Fruit fly (Drosophila melanogaster) whole organism, embryonic: Measurements from ENCODE around the gene Sk2.
A peak's percentile ranks its signal among the peaks of the same experiment; 100 is the strongest.

ENCODE experiments used
- Ada2b ChIP-seq: fragments of 200-800 bp; sonication (Bioruptor generic); IDR thresholded peaks from 2 replicates; pipeline ENCODE4 v1.3.6; 2022; ENCODE audit warnings: missing biosample characterization, missing genetic modification characterization
- Antp ChIP-seq: fragments of 200-800 bp; sonication (Bioruptor generic); optimal IDR thresholded peaks from 3 replicates; lab custom pipeline; 2016; ENCODE audit warnings: missing biosample characterization, missing genetic modification characterization
- Bgb ChIP-seq: fragments of 200-800 bp; sonication (Bioruptor generic); IDR thresholded peaks from 2 replicates; pipeline ENCODE4 v1.3.6; 2022; ENCODE audit warnings: missing biosample characterization, missing genetic modification characterization; ENCODE audit not compliant: partially characterized antibody
- CG10267 ChIP-seq: fragments of 200-800 bp; sonication (Bioruptor generic); optimal IDR thresholded peaks from 2 replicates; lab custom pipeline; 2018; ENCODE audit warnings: missing biosample characterization, mild to moderate bottlenecking, missing genetic modification characterization, moderate library complexity
- CG10366 ChIP-seq: fragments of 200-800 bp; sonication (Bioruptor generic); IDR thresholded peaks from 2 replicates; pipeline ENCODE4 v1.3.6; 2022; ENCODE audit warnings: missing biosample characterization, missing genetic modification characterization
- CG10565 ChIP-seq: fragments of 200-800 bp; sonication (Bioruptor generic); optimal IDR thresholded peaks from 3 replicates; lab custom pipeline; 2016; ENCODE audit warnings: missing biosample characterization, mild to moderate bottlenecking, missing genetic modification characterization
- CG11085 ChIP-seq: fragments of 200-800 bp; sonication (Bioruptor generic); IDR thresholded peaks from 2 replicates; pipeline ENCODE4 v1.3.6; 2022; ENCODE audit warnings: missing biosample characterization, missing genetic modification characterization
- CG11695 ChIP-seq: fragments of 200-800 bp; sonication (Bioruptor generic); IDR thresholded peaks from 3 replicates; pipeline ENCODE4 v1.3.6; 2022; ENCODE audit warnings: missing biosample characterization, missing genetic modification characterization
- CG14710 ChIP-seq: fragments of 200-800 bp; sonication (Bioruptor generic); optimal IDR thresholded peaks from 3 replicates; lab custom pipeline; 2019; ENCODE audit warnings: missing biosample characterization, mild to moderate bottlenecking, missing genetic modification characterization, moderate library complexity
- CG16863 ChIP-seq: fragments of 200-800 bp; sonication (Bioruptor generic); optimal IDR thresholded peaks from 3 replicates; lab custom pipeline; 2016; ENCODE audit warnings: missing biosample characterization, missing genetic modification characterization
- CG17328 ChIP-seq: fragments of 200-800 bp; sonication (Bioruptor generic); IDR thresholded peaks from 2 replicates; pipeline ENCODE4 v1.3.6; 2022; ENCODE audit warnings: missing biosample characterization, missing genetic modification characterization
- CG2678 ChIP-seq: fragments of 200-800 bp; sonication (Bioruptor generic); optimal IDR thresholded peaks from 3 replicates; lab custom pipeline; 2019; ENCODE audit warnings: missing biosample characterization, mild to moderate bottlenecking, missing genetic modification characterization, moderate library complexity
- CG31441 ChIP-seq: fragments of 200-800 bp; sonication (Bioruptor generic); IDR thresholded peaks from 2 replicates; pipeline ENCODE4 v1.3.6; 2022; ENCODE audit warnings: missing biosample characterization, missing genetic modification characterization
- CG3838 ChIP-seq: fragments of 200-800 bp; sonication (Bioruptor generic); optimal IDR thresholded peaks from 3 replicates; lab custom pipeline; 2016; ENCODE audit warnings: missing biosample characterization, missing genetic modification characterization
- CG6813 ChIP-seq: fragments of 200-800 bp; sonication (Bioruptor generic); optimal IDR thresholded peaks from 2 replicates; lab custom pipeline; 2017; ENCODE audit warnings: missing biosample characterization, missing genetic modification characterization, mild to moderate bottlenecking, moderate library complexity, missing genetic modification reagents
- CG7839 ChIP-seq: fragments of 200-800 bp; sonication (Bioruptor generic); optimal IDR thresholded peaks from 3 replicates; lab custom pipeline; 2018; ENCODE audit warnings: missing biosample characterization, mild to moderate bottlenecking, missing genetic modification characterization, moderate library complexity
- CkIIα-i1 ChIP-seq: fragments of 200-800 bp; sonication (Bioruptor generic); IDR thresholded peaks from 2 replicates; pipeline ENCODE4 v1.3.6; 2022; ENCODE audit warnings: missing biosample characterization, missing genetic modification characterization
- CrebB ChIP-seq: fragments of 200-800 bp; sonication (Bioruptor generic); optimal IDR thresholded peaks from 3 replicates; lab custom pipeline; 2018; ENCODE audit warnings: missing biosample characterization, mild to moderate bottlenecking, missing genetic modification characterization
- Dbx ChIP-seq: fragments of 200-800 bp; sonication (Bioruptor generic); IDR thresholded peaks from 3 replicates; pipeline ENCODE4 v1.3.6; 2022; ENCODE audit warnings: missing biosample characterization, missing genetic modification characterization
- Fer1 ChIP-seq: fragments of 200-800 bp; sonication (Bioruptor generic); optimal IDR thresholded peaks from 2 replicates; lab custom pipeline; 2017; ENCODE audit warnings: missing biosample characterization, mild to moderate bottlenecking, missing genetic modification characterization
- H2.0 ChIP-seq: fragments of 200-800 bp; sonication (Bioruptor generic); IDR thresholded peaks from 2 replicates; pipeline ENCODE4 v1.3.6; 2022; ENCODE audit warnings: missing biosample characterization, missing genetic modification characterization
- HLH54F ChIP-seq: fragments of 200-800 bp; sonication (Bioruptor generic); optimal IDR thresholded peaks from 3 replicates; lab custom pipeline; 2016; ENCODE audit warnings: missing biosample characterization, missing genetic modification characterization
- Hr39 ChIP-seq: fragments of >200 bp; optimal IDR thresholded peaks from 2 replicates; lab custom pipeline; 2017
- Myb ChIP-seq: fragments of 200-800 bp; sonication (Bioruptor generic); optimal IDR thresholded peaks from 2 replicates; lab custom pipeline; 2016; ENCODE audit warnings: missing biosample characterization, missing genetic modification characterization
- NFAT ChIP-seq: fragments of 200-800 bp; sonication (Bioruptor generic); IDR thresholded peaks from 2 replicates; pipeline ENCODE4 v1.3.6; 2022; ENCODE audit warnings: missing biosample characterization, missing genetic modification characterization
- Neu2 ChIP-seq: fragments of 200-800 bp; sonication (Bioruptor generic); optimal IDR thresholded peaks from 3 replicates; lab custom pipeline; 2016; ENCODE audit warnings: missing biosample characterization, missing genetic modification characterization, borderline replicate concordance
- NfI ChIP-seq: fragments of 200-800 bp; sonication (Bioruptor generic); optimal IDR thresholded peaks from 3 replicates; lab custom pipeline; 2018; ENCODE audit warnings: missing biosample characterization, mild to moderate bottlenecking, missing genetic modification characterization, moderate library complexity
- Oaz ChIP-seq: fragments of 200-800 bp; sonication (Bioruptor generic); IDR thresholded peaks from 2 replicates; pipeline ENCODE4 v1.3.6; 2022; ENCODE audit warnings: missing biosample characterization, missing genetic modification characterization
- Optix ChIP-seq: fragments of 200-800 bp; sonication (Bioruptor generic); IDR thresholded peaks from 3 replicates; pipeline ENCODE4 v1.3.6; 2022; ENCODE audit warnings: missing biosample characterization, missing genetic modification characterization
- Pdp1 ChIP-seq, 2 experiments: fragments of 200-800 bp; sonication (Bioruptor generic); optimal IDR thresholded peaks; 3 replicates each; lab custom pipeline; 2016; ENCODE audit warnings: missing biosample characterization in 2 of 2, missing genetic modification characterization in 2 of 2, mild to moderate bottlenecking in 1 of 2, moderate library complexity in 1 of 2
- Poxn ChIP-seq: fragments of 200-800 bp; sonication (Bioruptor generic); IDR thresholded peaks from 2 replicates; pipeline ENCODE4 v1.3.6; 2022; ENCODE audit warnings: missing biosample characterization, missing genetic modification characterization
- Side ChIP-seq: fragments of 200-800 bp; sonication (Bioruptor generic); optimal IDR thresholded peaks from 2 replicates; lab custom pipeline; 2016; ENCODE audit warnings: missing biosample characterization, missing genetic modification characterization
- Sry-δ ChIP-seq: fragments of 200-800 bp; sonication (Bioruptor generic); optimal IDR thresholded peaks from 2 replicates; lab custom pipeline; 2016; ENCODE audit warnings: missing biosample characterization, missing genetic modification characterization
- Xbp1 ChIP-seq: fragments of 200-800 bp; sonication (Bioruptor generic); optimal IDR thresholded peaks from 3 replicates; lab custom pipeline; 2016; ENCODE audit warnings: missing biosample characterization, mild to moderate bottlenecking, missing genetic modification characterization
- YL-1 ChIP-seq: fragments of 200-800 bp; sonication (Bioruptor generic); optimal IDR thresholded peaks from 3 replicates; lab custom pipeline; 2017; ENCODE audit warnings: missing biosample characterization, mild to moderate bottlenecking, missing genetic modification characterization
- al ChIP-seq: fragments of 200-800 bp; sonication (Bioruptor generic); IDR thresholded peaks from 2 replicates; pipeline ENCODE4 v1.3.6; 2022; ENCODE audit warnings: missing biosample characterization, missing genetic modification characterization
- ash1 ChIP-seq: fragments of 200-800 bp; sonication (Bioruptor generic); optimal IDR thresholded peaks from 2 replicates; lab custom pipeline; 2018; ENCODE audit warnings: missing biosample characterization, mild to moderate bottlenecking, missing genetic modification characterization
- bsh ChIP-seq, 2 experiments: fragments of 200-800 bp; sonication (Bioruptor generic); optimal IDR thresholded peaks; 2 replicates each; lab custom pipeline; 2017 to 2018; ENCODE audit warnings: mild to moderate bottlenecking in 2 of 2, missing biosample characterization in 2 of 2, missing genetic modification characterization in 2 of 2, moderate library complexity in 1 of 2
- cato ChIP-seq: fragments of 200-800 bp; sonication (Bioruptor generic); optimal IDR thresholded peaks from 2 replicates; lab custom pipeline; 2016; ENCODE audit warnings: missing biosample characterization, missing genetic modification characterization, borderline replicate concordance
- caup ChIP-seq: fragments of 200-800 bp; sonication (Bioruptor generic); optimal IDR thresholded peaks from 3 replicates; lab custom pipeline; 2017; ENCODE audit warnings: missing biosample characterization, mild to moderate bottlenecking, missing genetic modification characterization, moderate library complexity; ENCODE audit not compliant: severe bottlenecking
- chinmo ChIP-seq: fragments of 200-800 bp; sonication (Bioruptor generic); IDR thresholded peaks from 4 replicates; pipeline ENCODE4 v1.3.6; 2022; ENCODE audit warnings: missing biosample characterization, missing genetic modification characterization; ENCODE audit not compliant: partially characterized antibody
- croc ChIP-seq: fragments of 200-800 bp; sonication (Bioruptor generic); conservative IDR thresholded peaks from 3 replicates; pipeline ENCODE4 v1.3.6; 2022; ENCODE audit warnings: missing biosample characterization, missing genetic modification characterization
- knrl ChIP-seq: fragments of 200-800 bp; sonication (Bioruptor generic); IDR thresholded peaks from 3 replicates; pipeline ENCODE4 v1.3.6; 2022; ENCODE audit warnings: missing biosample characterization, missing genetic modification characterization; ENCODE audit not compliant: partially characterized antibody
- nerfin-2 ChIP-seq: fragments of 200-800 bp; sonication (Bioruptor generic); IDR thresholded peaks from 2 replicates; pipeline ENCODE4 v1.3.6; 2022; ENCODE audit warnings: missing biosample characterization, missing genetic modification characterization; ENCODE audit not compliant: partially characterized antibody
- onecut ChIP-seq: fragments of 200-800 bp; sonication (Bioruptor generic); IDR thresholded peaks from 2 replicates; pipeline ENCODE4 v1.3.6; 2022; ENCODE audit warnings: missing biosample characterization, missing genetic modification characterization
- schlank ChIP-seq: fragments of 200-800 bp; sonication (Bioruptor generic); optimal IDR thresholded peaks from 2 replicates; lab custom pipeline; 2018; ENCODE audit warnings: missing biosample characterization, mild to moderate bottlenecking, missing genetic modification characterization
- tio ChIP-seq: fragments of 200-800 bp; sonication (Bioruptor generic); optimal IDR thresholded peaks from 2 replicates; lab custom pipeline; 2017; ENCODE audit warnings: missing biosample characterization, missing genetic modification characterization, inconsistent platforms
- unpg ChIP-seq: fragments of 200-800 bp; sonication (Bioruptor generic); optimal IDR thresholded peaks from 3 replicates; lab custom pipeline; 2018; ENCODE audit warnings: missing biosample characterization, mild to moderate bottlenecking, missing genetic modification characterization, moderate library complexity
- vnd ChIP-seq: fragments of 200-800 bp; sonication (Bioruptor generic); IDR thresholded peaks from 3 replicates; pipeline ENCODE4 v1.3.6; 2022; ENCODE audit warnings: missing biosample characterization, missing genetic modification characterization; ENCODE audit not compliant: partially characterized antibody
- wdn ChIP-seq: fragments of 200-800 bp; sonication (Bioruptor generic); IDR thresholded peaks from 2 replicates; pipeline ENCODE4 v1.3.6; 2022; ENCODE audit warnings: missing biosample characterization, missing genetic modification characterization
- wor ChIP-seq: fragments of 200-800 bp; sonication (Bioruptor generic); IDR thresholded peaks from 2 replicates; pipeline ENCODE4 v1.3.6; 2022; ENCODE audit warnings: missing biosample characterization, missing genetic modification characterization

The Sk2 gene

DNA sequence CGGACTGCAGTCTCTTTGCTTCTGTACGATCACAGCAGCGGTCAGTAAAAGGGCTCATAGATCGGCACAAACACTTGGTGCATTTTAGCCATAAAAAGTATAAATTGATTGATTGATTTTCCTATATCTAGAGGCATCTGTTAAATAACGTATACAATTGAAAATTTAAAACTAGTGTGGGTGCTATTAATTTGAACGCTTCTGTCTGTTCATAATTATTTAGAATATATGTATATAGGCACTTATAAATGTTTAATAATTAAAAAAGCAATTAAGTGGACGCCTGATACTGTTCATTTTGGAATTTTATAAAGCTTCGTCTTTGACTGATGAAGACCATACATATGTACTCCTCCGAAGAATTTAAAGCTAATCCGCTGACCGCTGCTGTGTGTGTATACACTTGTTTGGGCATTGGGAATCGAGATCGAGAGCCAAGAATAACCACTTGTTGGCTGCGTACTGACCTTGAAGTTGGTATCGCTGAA is 1.6 kb upstream of the Sk2 start (continued):
- TF ChIP-seq CG2678 (tag; lab: Kevin White, UChicago) (peak; percentile 60), Ada2b (GFP tag; lab: Robert Waterston, UW) (no peak), CG14710 (tag; lab: Kevin White, UChicago) (peak; percentile 25), nerfin-2 (GFP tag; lab: Robert Waterston, UW) (no peak), CG10366 (GFP tag; lab: Robert Waterston, UW) (0 out of 2 replicates have a peak, but pooled peaks have one; percentile 16), NfI (GFP tag; lab: Kevin White, UChicago) (peak; percentile 13), caup (GFP tag; lab: Kevin White, UChicago) (no peak), Xbp1 (peak; percentile 50), Antp (GFP tag; lab: Kevin White, UChicago) (no peak), al (GFP tag; lab: Robert Waterston, UW) (peak; percentile 21; the same call in 1 of the 2 replicates), H2.0 (no peak), CG11695 (peak; percentile 33; the same call in 1 of the 3 replicates), bsh (GFP tag; optimal IDR thresholded peaks at IDR 0.05; lab: Kevin White, UChicago) (peak; percentile 47 to 81), Myb (GFP tag; lab: Kevin White, UChicago) (no peak), croc (GFP tag; lab: Robert Waterston, UW) (no peak), CG17328 (GFP tag; lab: Robert Waterston, UW) (no peak), CG7839 (peak; percentile 37), Poxn (GFP tag; lab: Robert Waterston, UW) (no peak), Oaz (no peak), Optix (GFP tag; lab: Robert Waterston, UW) (no peak), Neu2 (GFP tag; lab: Kevin White, UChicago) (no peak), Hr39 (lab: Kevin White, UChicago) (no peak), YL-1 (GFP tag; lab: Kevin White, UChicago) (no peak), cato (GFP tag; lab: Kevin White, UChicago) (no peak), CG10565 (GFP tag; lab: Kevin White, UChicago) (no peak), Bgb (GFP tag; lab: Robert Waterston, UW) (no peak), wdn (GFP tag; lab: Robert Waterston, UW) (no peak), NFAT (GFP tag; lab: Robert Waterston, UW) (no peak), CkIIα-i1 (no peak), chinmo (GFP tag; lab: Robert Waterston, UW) (no peak), Side (GFP tag; lab: Kevin White, UChicago) (no peak), wor (no peak), HLH54F (GFP tag; lab: Kevin White, UChicago) (no peak), Sry-δ (no peak), Dbx (GFP tag; lab: Robert Waterston, UW) (no peak), onecut (GFP tag; lab: Robert Waterston, UW) (no peak), Pdp1 (GFP tag; optimal IDR thresholded peaks at IDR 0.05; lab: Kevin White, UChicago) (peak in 1 of 2 experiments; percentile 3), CrebB (no peak), vnd (GFP tag; lab: Robert Waterston, UW) (no peak), CG16863 (GFP tag; lab: Kevin White, UChicago) (no peak), CG31441 (peak; percentile 57; the same call in 1 of the 2 replicates), Fer1 (GFP tag; lab: Kevin White, UChicago) (peak; percentile 34), CG3838 (GFP tag; lab: Kevin White, UChicago) (no peak), CG6813 (GFP tag; lab: Kevin White, UChicago) (no peak), knrl (GFP tag; lab: Robert Waterston, UW) (no peak), ash1 (GFP tag; lab: Kevin White, UChicago) (no peak), schlank (tag; lab: Kevin White, UChicago) (no peak), unpg (GFP tag; lab: Kevin White, UChicago) (peak; percentile 43), CG10267 (tag; lab: Kevin White, UChicago) (peak; percentile 32), CG11085 (GFP tag; lab: Robert Waterston, UW) (no peak), tio (GFP tag; lab: Kevin White, UChicago) (no peak)
